Fruit fly (Drosophila melanogaster) whole organism, prepupa: ENCODE measurements around the gene Abcd3.

Experiments used
- Blimp-1 ChIP-seq: fragments of 200-800 bp; sonication (Bioruptor generic); optimal IDR thresholded peaks from 3 replicates; lab custom pipeline; 2017; ENCODE audit warnings: missing biosample characterization, missing genetic modification characterization, mild to moderate bottlenecking, moderate library complexity, missing genetic modification reagents
- CG10631 ChIP-seq: fragments of 200-800 bp; sonication (Bioruptor generic); optimal IDR thresholded peaks from 2 replicates; lab custom pipeline; 2016; ENCODE audit warnings: missing biosample characterization, missing genetic modification characterization
- CG10669 ChIP-seq: fragments of 200-800 bp; sonication (Bioruptor generic); optimal IDR thresholded peaks from 3 replicates; lab custom pipeline; 2018; ENCODE audit warnings: missing biosample characterization, mild to moderate bottlenecking, missing genetic modification characterization, moderate library complexity
- CG11294 ChIP-seq: fragments of 200-800 bp; sonication (Bioruptor generic); IDR thresholded peaks from 2 replicates; pipeline ENCODE4 v1.3.6; 2022; ENCODE audit warnings: missing biosample characterization, missing genetic modification characterization
- CG11762 ChIP-seq: fragments of 200-800 bp; sonication (Bioruptor generic); optimal IDR thresholded peaks from 3 replicates; lab custom pipeline; 2016; ENCODE audit warnings: missing biosample characterization, missing genetic modification characterization; ENCODE audit not compliant: insufficient read depth
- CG15336 ChIP-seq: fragments of 200-800 bp; sonication (Bioruptor generic); IDR thresholded peaks from 2 replicates; pipeline ENCODE4 v1.3.6; 2022; ENCODE audit warnings: missing biosample characterization, missing genetic modification characterization
- CG1621 ChIP-seq: fragments of 200-800 bp; sonication (Bioruptor generic); optimal IDR thresholded peaks from 3 replicates; lab custom pipeline; 2018; ENCODE audit warnings: missing biosample characterization, mild to moderate bottlenecking, missing genetic modification characterization
- CG16779 ChIP-seq: fragments of 200-800 bp; sonication (Bioruptor generic); optimal IDR thresholded peaks from 3 replicates; lab custom pipeline; 2017; ENCODE audit warnings: missing biosample characterization, mild to moderate bottlenecking, missing genetic modification characterization
- CG3032 ChIP-seq: fragments of 200-800 bp; optimal IDR thresholded peaks from 2 replicates; lab custom pipeline; 2019; ENCODE audit warnings: missing biosample characterization, mild to moderate bottlenecking, missing genetic modification characterization, moderate library complexity
- CG32006 ChIP-seq: fragments of 200-800 bp; sonication (Bioruptor generic); optimal IDR thresholded peaks from 3 replicates; lab custom pipeline; 2017; ENCODE audit warnings: missing biosample characterization, mild to moderate bottlenecking, missing genetic modification characterization
- CG34406 ChIP-seq: fragments of 200-800 bp; sonication (Bioruptor generic); optimal IDR thresholded peaks from 3 replicates; lab custom pipeline; 2016; ENCODE audit warnings: missing biosample characterization, missing genetic modification characterization
- CG4318 ChIP-seq: fragments of 200-800 bp; sonication (Bioruptor generic); optimal IDR thresholded peaks from 3 replicates; lab custom pipeline; 2017; ENCODE audit warnings: missing biosample characterization, mild to moderate bottlenecking, missing genetic modification characterization
- CG6163 ChIP-seq: fragments of 200-800 bp; sonication (Bioruptor generic); IDR thresholded peaks from 3 replicates; pipeline ENCODE4 v1.3.6; 2022; ENCODE audit warnings: missing biosample characterization, missing genetic modification characterization
- CG6792 ChIP-seq: fragments of 200-800 bp; sonication (Bioruptor generic); optimal IDR thresholded peaks from 3 replicates; lab custom pipeline; 2016; ENCODE audit warnings: missing biosample characterization, missing genetic modification characterization
- CG6808 ChIP-seq: fragments of 200-800 bp; sonication (Bioruptor generic); optimal IDR thresholded peaks from 3 replicates; lab custom pipeline; 2017; ENCODE audit warnings: missing biosample characterization, missing genetic modification characterization, mild to moderate bottlenecking, moderate library complexity, missing genetic modification reagents
- CG6854 ChIP-seq: fragments of 200-800 bp; sonication (Bioruptor generic); optimal IDR thresholded peaks from 2 replicates; lab custom pipeline; 2017; ENCODE audit warnings: missing biosample characterization, mild to moderate bottlenecking, missing genetic modification characterization
- CG7368 ChIP-seq: fragments of 200-800 bp; sonication (Bioruptor generic); optimal IDR thresholded peaks from 3 replicates; lab custom pipeline; 2016; ENCODE audit warnings: missing biosample characterization, missing genetic modification characterization
- CG8119 ChIP-seq: fragments of 200-800 bp; sonication (Bioruptor generic); IDR thresholded peaks from 3 replicates; pipeline ENCODE4 v1.3.6; 2022; ENCODE audit warnings: missing biosample characterization, missing genetic modification characterization
- CG8319 ChIP-seq: fragments of 200-800 bp; sonication (Bioruptor generic); optimal IDR thresholded peaks from 3 replicates; lab custom pipeline; 2016; ENCODE audit warnings: missing biosample characterization, missing genetic modification characterization
- CG9139 ChIP-seq: fragments of 200-800 bp; sonication (Bioruptor generic); optimal IDR thresholded peaks from 3 replicates; lab custom pipeline; 2017; ENCODE audit warnings: missing biosample characterization, mild to moderate bottlenecking, missing genetic modification characterization
- Eip75B ChIP-seq: fragments of 200-800 bp; sonication (Bioruptor generic); optimal IDR thresholded peaks from 3 replicates; lab custom pipeline; 2016; ENCODE audit warnings: missing biosample characterization, missing genetic modification characterization
- Eip78C ChIP-seq: fragments of 200-800 bp; sonication (Bioruptor generic); peaks from one replicate; lab custom pipeline; 2016; ENCODE audit warnings: missing biosample characterization, missing genetic modification characterization
- Eip93F ChIP-seq: fragments of 200-800 bp; sonication (Bioruptor generic); optimal IDR thresholded peaks from 2 replicates; lab custom pipeline; 2016; ENCODE audit warnings: missing biosample characterization, mild to moderate bottlenecking, missing genetic modification characterization
- Ets96B ChIP-seq: fragments of 200-800 bp; optimal IDR thresholded peaks from 2 replicates; lab custom pipeline; 2019; ENCODE audit warnings: missing biosample characterization, mild to moderate bottlenecking, missing genetic modification characterization, moderate library complexity
- Gug ChIP-seq: fragments of 200-800 bp; sonication (Bioruptor generic); IDR thresholded peaks from 2 replicates; pipeline ENCODE4 v1.3.6; 2022; ENCODE audit warnings: missing biosample characterization, missing genetic modification characterization
- Hr38 ChIP-seq: sonication (Bioruptor generic); optimal IDR thresholded peaks from 2 replicates; lab custom pipeline; 2016; ENCODE audit warnings: missing biosample characterization, missing genetic modification characterization
- Hr4 ChIP-seq: fragments of 200-800 bp; sonication (Bioruptor generic); optimal IDR thresholded peaks from 3 replicates; lab custom pipeline; 2016; ENCODE audit warnings: missing biosample characterization, missing genetic modification characterization
- Lpt ChIP-seq: fragments of 200-800 bp; sonication (Bioruptor generic); optimal IDR thresholded peaks from 3 replicates; lab custom pipeline; 2016; ENCODE audit warnings: missing biosample characterization, missing genetic modification characterization
- Met ChIP-seq: fragments of 200-800 bp; sonication (Bioruptor generic); optimal IDR thresholded peaks from 3 replicates; lab custom pipeline; 2016; ENCODE audit warnings: missing biosample characterization, missing genetic modification characterization
- Smox ChIP-seq: fragments of 200-800 bp; sonication (Bioruptor generic); optimal IDR thresholded peaks from 3 replicates; lab custom pipeline; 2016; ENCODE audit warnings: missing biosample characterization, missing genetic modification characterization
- Sox102F ChIP-seq: fragments of 200-800 bp; sonication (Bioruptor generic); optimal IDR thresholded peaks from 2 replicates; lab custom pipeline; 2016; ENCODE audit warnings: missing biosample characterization, mild to moderate bottlenecking, missing genetic modification characterization
- Sox15 ChIP-seq: fragments of 200-800 bp; sonication (Bioruptor generic); optimal IDR thresholded peaks from 3 replicates; lab custom pipeline; 2016; ENCODE audit warnings: missing biosample characterization, missing genetic modification characterization
- achi ChIP-seq: fragments of 200-800 bp; sonication (Bioruptor generic); optimal IDR thresholded peaks from 3 replicates; lab custom pipeline; 2016; ENCODE audit warnings: missing biosample characterization, missing genetic modification characterization
- acj6 ChIP-seq: fragments of 200-800 bp; sonication (Bioruptor generic); optimal IDR thresholded peaks from 3 replicates; lab custom pipeline; 2016; ENCODE audit warnings: missing biosample characterization, missing genetic modification characterization
- eg ChIP-seq: fragments of 200-800 bp; sonication (Bioruptor generic); IDR thresholded peaks from 3 replicates; pipeline ENCODE4 v1.3.6; 2022; ENCODE audit warnings: missing biosample characterization, missing genetic modification characterization
- esn ChIP-seq: fragments of 200-800 bp; sonication (Bioruptor generic); optimal IDR thresholded peaks from 2 replicates; lab custom pipeline; 2016; ENCODE audit warnings: missing biosample characterization, mild to moderate bottlenecking, missing genetic modification characterization, moderate library complexity
- fd59A ChIP-seq: fragments of 200-800 bp; sonication (Bioruptor generic); optimal IDR thresholded peaks from 2 replicates; lab custom pipeline; 2017; ENCODE audit warnings: missing biosample characterization, mild to moderate bottlenecking, missing genetic modification characterization, missing genetic modification reagents
- fd85E ChIP-seq: fragments of 200-800 bp; sonication (Bioruptor generic); optimal IDR thresholded peaks from 3 replicates; lab custom pipeline; 2016; ENCODE audit warnings: missing biosample characterization, missing genetic modification characterization
- pdm3 ChIP-seq: fragments of 200-800 bp; sonication (Bioruptor generic); optimal IDR thresholded peaks from 3 replicates; lab custom pipeline; 2016; ENCODE audit warnings: missing biosample characterization, missing genetic modification characterization
- salr ChIP-seq, 2 experiments: fragments of 200-800 bp; sonication (Bioruptor generic); optimal IDR thresholded peaks; 3 replicates each; lab custom pipeline; 2016 to 2018; ENCODE audit warnings: missing biosample characterization in 2 of 2, missing genetic modification characterization in 2 of 2, mild to moderate bottlenecking in 1 of 2
- ss ChIP-seq, 2 experiments: fragments of 200-800 bp; sonication (Bioruptor generic); optimal IDR thresholded peaks; 2 replicates in 1 of 2; 3 replicates in 1 of 2; lab custom pipeline; 2017 to 2018; ENCODE audit warnings: mild to moderate bottlenecking in 2 of 2, missing biosample characterization in 2 of 2, missing genetic modification characterization in 2 of 2, moderate library complexity in 1 of 2
- svp ChIP-seq: fragments of 200-800 bp; sonication (Bioruptor generic); peaks from one replicate; lab custom pipeline; 2016; ENCODE audit warnings: missing biosample characterization, missing genetic modification characterization
- topi ChIP-seq: fragments of 200-800 bp; sonication (Bioruptor generic); optimal IDR thresholded peaks from 3 replicates; lab custom pipeline; 2016; ENCODE audit warnings: missing biosample characterization, missing genetic modification characterization

The Abcd3 gene

DNA sequence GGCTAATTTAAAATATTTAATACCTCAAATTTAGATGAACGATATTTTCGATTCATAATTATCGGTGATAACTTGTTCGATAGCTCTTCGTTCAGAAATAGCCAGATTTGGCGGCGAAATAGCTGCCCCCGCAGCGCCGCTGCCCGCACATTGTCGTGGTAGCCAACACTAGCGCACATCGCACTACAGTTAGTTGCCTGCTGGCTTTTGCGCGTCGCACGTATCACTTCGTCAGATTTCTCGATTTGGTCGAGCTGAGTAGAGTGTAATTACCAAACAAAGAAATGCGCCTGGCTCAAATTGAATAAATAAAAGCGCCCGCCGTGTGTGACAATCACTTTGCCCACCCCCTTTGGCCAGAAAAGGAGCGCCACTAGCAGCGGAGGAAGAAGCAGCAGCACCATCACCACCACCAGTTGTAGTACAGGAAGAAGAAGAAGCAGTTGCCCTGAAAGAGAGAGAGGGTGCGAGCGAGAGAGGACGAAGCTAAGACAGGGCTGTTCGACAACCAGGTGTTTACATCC is at the start of gene Abcd3 (continued):
- TF ChIP-seq CG34406 (GFP tag; lab: Kevin White, UChicago) (no peak), Smox (no peak), Sox15 (GFP tag; lab: Kevin White, UChicago) (no peak), acj6 (GFP tag; lab: Kevin White, UChicago) (no peak), Met (no peak), Lpt (no peak), CG8319 (GFP tag; lab: Kevin White, UChicago) (no peak), ss (GFP tag; optimal IDR thresholded peaks at IDR 0.05; lab: Kevin White, UChicago) (peak; percentile 52 to 59)
- TF ChIP-seq, all 60 proteins: peak for 20

dm6 chrX:19701611-19702010 is 49.0 kb upstream of the Abcd3 start, which contains the start of gene Tcs4:
Tcs4 (minus strand) TSS chrX:19701755.
- TF ChIP-seq Hr4 (GFP tag; lab: Kevin White, UChicago) (no peak), Hr38 (GFP tag; lab: Kevin White, UChicago) (no peak), fd59A (GFP tag; lab: Kevin White, UChicago) (no peak), Blimp-1 (no peak), Eip75B (no peak), CG32006 (GFP tag; lab: Kevin White, UChicago) (no peak), CG11294 (GFP tag; lab: Robert Waterston, UW) (no peak), acj6 (GFP tag; lab: Kevin White, UChicago) (no peak), CG1621 (no peak), Eip78C (peak; percentile 67), Eip93F (GFP tag; lab: Kevin White, UChicago) (no peak), Met (no peak), CG6854 (no peak), esn (GFP tag; lab: Kevin White, UChicago) (peak; percentile 32), CG7368 (GFP tag; lab: Kevin White, UChicago) (no peak), eg (GFP tag; lab: Robert Waterston, UW) (no peak), CG9139 (GFP tag; lab: Kevin White, UChicago) (no peak), Smox (no peak), CG3032 (tag; lab: Kevin White, UChicago) (peak; percentile 20), CG10631 (GFP tag; lab: Kevin White, UChicago) (no peak), CG6808 (no peak), salr (GFP tag; optimal IDR thresholded peaks at IDR 0.05; lab: Kevin White, UChicago) (no peak), Lpt (no peak), CG16779 (tag; lab: Kevin White, UChicago) (no peak), Sox102F (no peak), CG34406 (GFP tag; lab: Kevin White, UChicago) (no peak), achi (peak; percentile 21), CG15336 (GFP tag; lab: Robert Waterston, UW) (no peak), topi (GFP tag; lab: Kevin White, UChicago) (no peak), fd85E (GFP tag; lab: Kevin White, UChicago) (no peak), CG4318 (GFP tag; lab: Kevin White, UChicago) (no peak), Sox15 (GFP tag; lab: Kevin White, UChicago) (no peak), Gug (GFP tag; lab: Robert Waterston, UW) (no peak), CG8119 (GFP tag; lab: Robert Waterston, UW) (no peak), CG6792 (no peak), Ets96B (tag; lab: Kevin White, UChicago) (no peak), CG6163 (peak; percentile 43; the same call in 1 of the 3 replicates), pdm3 (GFP tag; lab: Kevin White, UChicago) (no peak), CG10669 (GFP tag; lab: Kevin White, UChicago) (no peak), CG11762 (GFP tag; lab: Kevin White, UChicago) (no peak), svp (GFP tag; lab: Kevin White, UChicago) (no peak)
